Worm (Caenorhabditis elegans): ENCODE measurements around the gene K01G5.10.

- no peak for TF ChIP-seq sox-4 (tag; optimal IDR thresholded peaks at IDR 0.05)
- no peak for TF ChIP-seq unc-130 (tag; optimal IDR thresholded peaks at IDR 0.05)
- TF ChIP-seq tlp-1 (tag; optimal IDR thresholded peaks at IDR 0.05): no peak
- no peak for TF ChIP-seq nhr-12 (tag; optimal IDR thresholded peaks at IDR 0.05)
- no peak for TF ChIP-seq lin-39 (tag; optimal IDR thresholded peaks at IDR 0.05)
- TF ChIP-seq unc-62 (GFP tag; optimal IDR thresholded peaks at IDR 0.05): no peak
- TF ChIP-seq dpl-1 (GFP tag; optimal IDR thresholded peaks at IDR 0.05): no peak
- no peak for TF ChIP-seq elt-3 (tag; optimal IDR thresholded peaks at IDR 0.05)
- no peak for TF ChIP-seq nhr-28 (tag; optimal IDR thresholded peaks at IDR 0.05)
- TF ChIP-seq nhr-77 (tag; optimal IDR thresholded peaks at IDR 0.05): no peak
- peak; percentile 9 for TF ChIP-seq ama-1 (optimal IDR thresholded peaks at IDR 0.05)
- no peak for TF ChIP-seq hlh-17 (GFP tag; optimal IDR thresholded peaks at IDR 0.05; ENCODE audit: borderline replicate concordance)
Observed at ce11 chrIII:10718078-10718477, 40.2 kb downstream of the K01G5.10 start.
